Worm (Caenorhabditis elegans) whole organism, L1 larva: ENCODE measurements around the gene Y47A7.2.

Experiments used
- aly-2 ChIP-seq: fragments of 150-350 bp; optimal IDR thresholded peaks from 2 replicates; lab custom pipeline; 2014; ENCODE audit warnings: missing biosample characterization, missing genetic modification characterization
- ama-1 ChIP-seq: fragments of 150-350 bp; optimal IDR thresholded peaks from 2 replicates; lab custom pipeline; 2014
- blmp-1 ChIP-seq: fragments of 150-350 bp; optimal IDR thresholded peaks from 2 replicates; lab custom pipeline; 2014; ENCODE audit warnings: missing biosample characterization, missing genetic modification characterization
- ceh-63 ChIP-seq: fragments of 200-800 bp; sonication (Bioruptor generic); optimal IDR thresholded peaks from 2 replicates; lab custom pipeline; 2018; ENCODE audit warnings: mild to moderate bottlenecking, missing genetic modification characterization, missing compliant biosample characterization
- dsc-1 ChIP-seq: sonication (generic microtip); optimal IDR thresholded peaks from 2 replicates; lab custom pipeline; 2016; ENCODE audit warnings: mild to moderate bottlenecking, missing genetic modification characterization, missing compliant biosample characterization
- efl-1 ChIP-seq, 4 experiments: fragments of 150-350 bp; optimal IDR thresholded peaks in 3 of 4; peaks in 1 of 4; 1 replicate in 1 of 4; 2 replicates in 3 of 4; lab custom pipeline; 2014; ENCODE audit warnings: missing biosample characterization in 2 of 4, missing genetic modification characterization in 2 of 4, missing genetic modification reagents in 2 of 4
- efl-3 ChIP-seq: fragments of 200-800 bp; sonication (Bioruptor generic); optimal IDR thresholded peaks from 2 replicates; lab custom pipeline; 2018; ENCODE audit warnings: mild to moderate bottlenecking, missing genetic modification characterization, missing compliant biosample characterization
- egl-27 ChIP-seq, 2 experiments: fragments of 150-350 bp in 1 of 2; sonication (generic microtip); optimal IDR thresholded peaks; 3 replicates each; lab custom pipeline; 2017 to 2018; ENCODE audit warnings: missing biosample characterization in 2 of 2, missing genetic modification characterization in 2 of 2, missing genetic modification reagents in 2 of 2
- fkh-10 ChIP-seq: sonication (generic microtip); optimal IDR thresholded peaks from 2 replicates; lab custom pipeline; 2017; ENCODE audit warnings: missing biosample characterization, missing genetic modification reagents, missing genetic modification characterization
- fkh-4 ChIP-seq: sonication (generic microtip); optimal IDR thresholded peaks from 2 replicates; lab custom pipeline; 2016; ENCODE audit warnings: missing compliant biosample characterization, missing genetic modification characterization, borderline replicate concordance
- grh-1 ChIP-seq: fragments of 200-800 bp; sonication (Bioruptor generic); IDR thresholded peaks from 2 replicates; pipeline ENCODE4 v1.3.6; 2022; ENCODE audit warnings: missing genetic modification reagents, missing genetic modification characterization, missing compliant biosample characterization
- hlh-4 ChIP-seq: sonication (generic microtip); optimal IDR thresholded peaks from 2 replicates; lab custom pipeline; 2016; ENCODE audit warnings: mild to moderate bottlenecking, missing genetic modification characterization, missing compliant biosample characterization
- hpl-2 ChIP-seq: fragments of 150-350 bp; optimal IDR thresholded peaks from 2 replicates; lab custom pipeline; 2014; ENCODE audit warnings: missing biosample characterization, missing genetic modification reagents, missing genetic modification characterization
- irx-1 ChIP-seq: sonication (generic microtip); optimal IDR thresholded peaks from 2 replicates; lab custom pipeline; 2016; ENCODE audit warnings: missing genetic modification characterization, missing compliant biosample characterization
- lin-14 ChIP-seq: fragments of 200-800 bp; sonication (Bioruptor generic); optimal IDR thresholded peaks from 2 replicates; lab custom pipeline; 2018; ENCODE audit warnings: mild to moderate bottlenecking, missing genetic modification characterization, moderate library complexity, missing compliant biosample characterization
- lin-35 ChIP-seq, 2 experiments: fragments of 150-350 bp; optimal IDR thresholded peaks; 2 replicates each; lab custom pipeline; 2014; ENCODE audit warnings: missing biosample characterization in 2 of 2, missing genetic modification characterization in 2 of 2, missing genetic modification reagents in 2 of 2
- lin-39 ChIP-seq: fragments of 150-350 bp; optimal IDR thresholded peaks from 2 replicates; lab custom pipeline; 2014; ENCODE audit warnings: missing biosample characterization, missing genetic modification reagents, missing genetic modification characterization
- mab-9 ChIP-seq: fragments of 200-800 bp; sonication (Bioruptor generic); IDR thresholded peaks from 2 replicates; pipeline ENCODE4 v1.3.6; 2022; ENCODE audit warnings: missing genetic modification reagents, missing genetic modification characterization, missing compliant biosample characterization
- mep-1 ChIP-seq: fragments of 150-350 bp; optimal IDR thresholded peaks from 2 replicates; lab custom pipeline; 2014; ENCODE audit warnings: missing biosample characterization, missing genetic modification characterization
- nhr-237 ChIP-seq: fragments of 150-350 bp; optimal IDR thresholded peaks from 2 replicates; lab custom pipeline; 2014; ENCODE audit warnings: missing biosample characterization, missing genetic modification characterization
- nhr-28 ChIP-seq: fragments of 150-350 bp; optimal IDR thresholded peaks from 2 replicates; lab custom pipeline; 2014; ENCODE audit warnings: missing biosample characterization, missing genetic modification characterization
- nhr-47 ChIP-seq: sonication (generic microtip); optimal IDR thresholded peaks from 2 replicates; lab custom pipeline; 2016; ENCODE audit warnings: mild to moderate bottlenecking, missing genetic modification characterization, moderate library complexity, missing compliant biosample characterization
- nhr-71 ChIP-seq: sonication (generic microtip); optimal IDR thresholded peaks from 2 replicates; lab custom pipeline; 2016; ENCODE audit warnings: mild to moderate bottlenecking, missing genetic modification characterization, moderate library complexity, missing compliant biosample characterization
- nhr-77 ChIP-seq: fragments of 150-350 bp; optimal IDR thresholded peaks from 2 replicates; lab custom pipeline; 2014; ENCODE audit warnings: missing biosample characterization, missing genetic modification characterization
- nhr-84 ChIP-seq: sonication (generic microtip); optimal IDR thresholded peaks from 2 replicates; lab custom pipeline; 2017; ENCODE audit warnings: missing biosample characterization, missing genetic modification characterization
- nhr-85 ChIP-seq: sonication (generic microtip); peaks from one replicate; lab custom pipeline; 2016; ENCODE audit warnings: missing genetic modification characterization, inconsistent platforms, missing compliant biosample characterization
- nhr-90 ChIP-seq: sonication (generic microtip); optimal IDR thresholded peaks from 2 replicates; lab custom pipeline; 2016; ENCODE audit warnings: mild to moderate bottlenecking, missing genetic modification characterization, missing compliant biosample characterization; ENCODE audit not compliant: poor library complexity
- pag-3 ChIP-seq: sonication (generic microtip); optimal IDR thresholded peaks from 2 replicates; lab custom pipeline; 2017; ENCODE audit warnings: missing genetic modification characterization, mild to moderate bottlenecking, missing compliant biosample characterization, antibody characterized with exemption, borderline replicate concordance; ENCODE audit not compliant: insufficient read depth
- pqm-1 ChIP-seq: sonication (generic microtip); optimal IDR thresholded peaks from 3 replicates; lab custom pipeline; 2017; ENCODE audit warnings: missing biosample characterization, missing genetic modification characterization
- rnt-1 ChIP-seq: sonication (generic microtip); optimal IDR thresholded peaks from 2 replicates; lab custom pipeline; 2016; ENCODE audit warnings: mild to moderate bottlenecking, missing genetic modification characterization, moderate library complexity, missing compliant biosample characterization
- snu-23 ChIP-seq: sonication (generic microtip); optimal IDR thresholded peaks from 2 replicates; lab custom pipeline; 2016; ENCODE audit warnings: missing genetic modification characterization, missing compliant biosample characterization
- sup-37 ChIP-seq: fragments of 200-800 bp; sonication (Bioruptor generic); optimal IDR thresholded peaks from 2 replicates; lab custom pipeline; 2018; ENCODE audit warnings: mild to moderate bottlenecking, missing genetic modification characterization, missing compliant biosample characterization
- tbx-2 ChIP-seq: sonication (generic microtip); optimal IDR thresholded peaks from 2 replicates; lab custom pipeline; 2016; ENCODE audit warnings: missing genetic modification characterization, missing compliant biosample characterization
- unc-130 ChIP-seq: fragments of 150-350 bp; optimal IDR thresholded peaks from 2 replicates; lab custom pipeline; 2017; ENCODE audit warnings: missing biosample characterization, missing genetic modification characterization, inconsistent platforms
- unc-30 ChIP-seq: sonication (generic microtip); optimal IDR thresholded peaks from 2 replicates; lab custom pipeline; 2017; ENCODE audit warnings: missing biosample characterization, missing genetic modification characterization
- vab-15 ChIP-seq: sonication (generic microtip); optimal IDR thresholded peaks from 2 replicates; lab custom pipeline; 2017; ENCODE audit warnings: missing genotype, mild to moderate bottlenecking, missing genetic modification characterization, missing compliant biosample characterization
- zip-4 ChIP-seq: fragments of 200-800 bp; sonication (Bioruptor generic); optimal IDR thresholded peaks from 2 replicates; lab custom pipeline; 2018; ENCODE audit warnings: mild to moderate bottlenecking, missing genetic modification characterization, moderate library complexity, missing compliant biosample characterization
- ztf-11 ChIP-seq, 2 experiments: sonication (generic microtip); optimal IDR thresholded peaks; 2 replicates each; lab custom pipeline; 2016 to 2017; ENCODE audit warnings: missing genetic modification characterization in 2 of 2, missing biosample characterization in 1 of 2, missing compliant biosample characterization in 1 of 2

Gene Y47A7.2

ce11 chrV:5233777-5234176 is 35.6 kb upstream of the Y47A7.2 start, which contains the start of gene cest-32:
cest-32 (minus strand) TSS chrV:5233891.
- no peak for TF ChIP-seq unc-130 (tag; lab: Kevin White, UChicago)
- TF ChIP-seq hpl-2 (GFP tag; lab: Kevin White, UChicago), result no peak
- TF ChIP-seq ztf-11 (tag; optimal IDR thresholded peaks at IDR 0.05; lab: Kevin White, UChicago), result no peak
- TF ChIP-seq aly-2 (tag; lab: Kevin White, UChicago), result no peak
- TF ChIP-seq nhr-90, result no peak
- peak in 1 of 2 experiments; percentile 7 for TF ChIP-seq lin-35 (GFP tag; optimal IDR thresholded peaks at IDR 0.05; lab: Kevin White, UChicago)
- TF ChIP-seq efl-1 (optimal IDR thresholded peaks at IDR 0.05; lab: Kevin White, UChicago), result no peak
- no peak for TF ChIP-seq efl-1 (GFP tag; optimal IDR thresholded peaks at IDR 0.05 in 1 of 2; lab: Kevin White, UChicago)
- TF ChIP-seq nhr-28 (tag; lab: Kevin White, UChicago), result no peak
- TF ChIP-seq lin-39 (tag; lab: Kevin White, UChicago), result no peak
- no peak for TF ChIP-seq snu-23 (GFP tag; lab: Kevin White, UChicago)
- no peak for TF ChIP-seq nhr-47 (tag; lab: Kevin White, UChicago)
- TF ChIP-seq nhr-71 (tag; lab: Kevin White, UChicago), result peak; percentile 25
- TF ChIP-seq dsc-1 (tag; lab: Kevin White, UChicago), result no peak
- no peak for TF ChIP-seq rnt-1
- TF ChIP-seq zip-4 (GFP tag; lab: Kevin White, UChicago), result peak; percentile 46

- TF ChIP-seq tbx-2 (peak; percentile 44), hlh-4 (tag; lab: Kevin White, UChicago) (no peak), nhr-71 (tag; lab: Kevin White, UChicago) (peak; percentile 10), nhr-77 (peak; percentile 72), lin-14 (GFP tag; lab: Kevin White, UChicago) (peak; percentile 17)
- TF ChIP-seq, all 84 proteins: peak for 4
Observed at ce11 chrV:5228513-5228912, 30.4 kb upstream of the Y47A7.2 start.

- peak; percentile 41 for TF ChIP-seq lin-14 (GFP tag; lab: Kevin White, UChicago)
- no peak for TF ChIP-seq unc-30 (tag; lab: Kevin White, UChicago)
- no peak for TF ChIP-seq efl-1 (optimal IDR thresholded peaks at IDR 0.05; lab: Kevin White, UChicago)
- peak in 1 of 2 experiments; percentile 90 for TF ChIP-seq efl-1 (GFP tag; optimal IDR thresholded peaks at IDR 0.05 in 1 of 2; lab: Kevin White, UChicago)
- TF ChIP-seq blmp-1 (tag; lab: Kevin White, UChicago), result peak; percentile 36
- peak; percentile 64 for TF ChIP-seq nhr-85 (tag; lab: Kevin White, UChicago)
- TF ChIP-seq nhr-84 (tag; lab: Kevin White, UChicago), result no peak
- TF ChIP-seq fkh-10 (GFP tag; lab: Kevin White, UChicago), result no peak
- no peak for TF ChIP-seq nhr-28 (tag; lab: Kevin White, UChicago)
- no peak for TF ChIP-seq grh-1 (GFP tag; lab: Robert Waterston, UW)
- no peak for TF ChIP-seq sup-37 (GFP tag; lab: Kevin White, UChicago)
Observed at ce11 chrV:5225660-5226059, 27.5 kb upstream of the Y47A7.2 start.

ce11 chrV:5223044-5223443 is 24.9 kb upstream of the Y47A7.2 start, which contains the start of gene Y49G5B.1:
Y49G5B.1 (plus strand) TSS chrV:5223367.
- TF ChIP-seq lin-35 (GFP tag; optimal IDR thresholded peaks at IDR 0.05; lab: Kevin White, UChicago) (no peak), mab-9 (GFP tag; lab: Robert Waterston, UW) (no peak), irx-1 (tag; lab: Kevin White, UChicago) (no peak), nhr-237 (tag; lab: Kevin White, UChicago) (no peak), mep-1 (tag; lab: Kevin White, UChicago) (no peak), ama-1 (lab: Kevin White, UChicago) (no peak), nhr-47 (tag; lab: Kevin White, UChicago) (no peak), sup-37 (GFP tag; lab: Kevin White, UChicago) (no peak), pqm-1 (no peak), vab-15 (tag; lab: Kevin White, UChicago) (no peak), efl-3 (no peak), fkh-4 (tag; lab: Kevin White, UChicago) (no peak), pag-3 (no peak), lin-39 (tag; lab: Kevin White, UChicago) (no peak), egl-27 (tag; optimal IDR thresholded peaks at IDR 0.05; lab: Kevin White, UChicago) (no peak), ceh-63 (GFP tag; lab: Kevin White, UChicago) (no peak)
